Worm (Caenorhabditis elegans) whole organism, L2 larva: Measurements from ENCODE around the gene nduf-2.2.

Source experiments
- R02D3.7 ChIP-seq: fragments of 150-350 bp; optimal IDR thresholded peaks from 2 replicates; lab custom pipeline; 2014; ENCODE audit warnings: missing biosample characterization, missing genetic modification characterization
- blmp-1 ChIP-seq: sonication (generic microtip); optimal IDR thresholded peaks from 2 replicates; lab custom pipeline; 2017; ENCODE audit warnings: missing genetic modification characterization, mild to moderate bottlenecking, missing compliant biosample characterization, antibody characterized with exemption, moderate library complexity; ENCODE audit not compliant: insufficient read depth
- egl-27 ChIP-seq: sonication (generic microtip); optimal IDR thresholded peaks from 3 replicates; lab custom pipeline; 2017; ENCODE audit warnings: missing biosample characterization, missing genetic modification reagents, missing genetic modification characterization
- lin-11 ChIP-seq: fragments of 150-350 bp; sonication (generic microtip); optimal IDR thresholded peaks from 2 replicates; lab custom pipeline; 2014; ENCODE audit warnings: missing biosample characterization, missing genetic modification characterization, inconsistent platforms, mixed read lengths
- lin-39 ChIP-seq: fragments of 150-350 bp; optimal IDR thresholded peaks from 2 replicates; lab custom pipeline; 2014; ENCODE audit warnings: missing biosample characterization, missing genetic modification reagents, missing genetic modification characterization
- nhr-11 ChIP-seq: fragments of 150-350 bp; optimal IDR thresholded peaks from 2 replicates; lab custom pipeline; 2014; ENCODE audit warnings: missing biosample characterization, missing genetic modification characterization
- nhr-12 ChIP-seq: fragments of 150-350 bp; optimal IDR thresholded peaks from 2 replicates; lab custom pipeline; 2014; ENCODE audit warnings: missing biosample characterization, missing genetic modification characterization
- nhr-25 ChIP-seq: fragments of 150-350 bp; sonication (generic microtip); optimal IDR thresholded peaks from 3 replicates; lab custom pipeline; 2014; ENCODE audit warnings: missing biosample characterization, missing genetic modification characterization
- skn-1 ChIP-seq: sonication (generic microtip); optimal IDR thresholded peaks from 2 replicates; lab custom pipeline; 2017; ENCODE audit warnings: missing biosample characterization, missing genetic modification characterization
- unc-39 ChIP-seq: fragments of 150-350 bp; optimal IDR thresholded peaks from 2 replicates; lab custom pipeline; 2014; ENCODE audit warnings: missing biosample characterization, missing genetic modification characterization
- unc-55 ChIP-seq: fragments of 150-350 bp; sonication (generic microtip); optimal IDR thresholded peaks from 3 replicates; lab custom pipeline; 2014; ENCODE audit warnings: missing biosample characterization, missing genetic modification reagents, missing genetic modification characterization
- unc-62 ChIP-seq: fragments of 150-350 bp; optimal IDR thresholded peaks from 2 replicates; lab custom pipeline; 2014; ENCODE audit warnings: missing biosample characterization, missing genetic modification reagents, missing genetic modification characterization

- no peak for TF ChIP-seq nhr-12
- no peak for TF ChIP-seq skn-1 (tag; lab: Kevin White, UChicago)
- no peak for TF ChIP-seq unc-62
- TF ChIP-seq nhr-25 (tag; lab: Kevin White, UChicago), result no peak
- TF ChIP-seq lin-39 (tag; lab: Kevin White, UChicago), result no peak
- TF ChIP-seq lin-11 (tag; lab: Kevin White, UChicago), result no peak
- no peak for TF ChIP-seq unc-55
- no peak for TF ChIP-seq nhr-11
- TF ChIP-seq unc-39 (tag; lab: Kevin White, UChicago), result no peak
- TF ChIP-seq R02D3.7 (tag; lab: Kevin White, UChicago), result no peak
- no peak for TF ChIP-seq egl-27 (tag; lab: Kevin White, UChicago)
- no peak for TF ChIP-seq blmp-1 (tag; lab: Kevin White, UChicago)
These were observed 30.2 kb downstream of the nduf-2.2 start, which contains the start of gene F23F12.13 for ce11 chrIII:6495191-6495723.
